Fruit fly (Drosophila melanogaster): ENCODE measurements around the gene CG14421.

CG14421 gene

DNA sequence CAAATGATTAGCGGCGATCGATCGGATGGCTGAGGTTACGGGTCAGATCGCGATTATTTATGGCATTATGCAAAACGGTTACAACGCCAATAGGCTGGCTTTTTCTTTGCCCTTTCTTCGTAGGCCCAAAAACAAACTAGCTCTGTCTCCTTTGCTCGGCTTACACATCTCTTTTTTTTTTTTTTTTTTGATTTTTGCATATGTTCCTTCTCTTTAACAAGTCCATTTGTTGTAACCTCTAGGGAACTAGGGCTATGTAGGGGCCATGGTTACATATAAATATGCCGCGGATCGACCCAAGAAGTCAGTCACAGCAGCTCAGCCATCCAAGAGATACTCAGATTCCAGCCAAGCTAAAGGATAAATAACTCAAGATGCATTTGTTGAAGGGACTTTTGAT lies at the start of gene CG14421:
CG14421 (plus strand) TSS at position 301 of the 400 bp plus-strand sequence.
- no peak for TF ChIP-seq CG8301 (tag; optimal IDR thresholded peaks at IDR 0.05)

DNA sequence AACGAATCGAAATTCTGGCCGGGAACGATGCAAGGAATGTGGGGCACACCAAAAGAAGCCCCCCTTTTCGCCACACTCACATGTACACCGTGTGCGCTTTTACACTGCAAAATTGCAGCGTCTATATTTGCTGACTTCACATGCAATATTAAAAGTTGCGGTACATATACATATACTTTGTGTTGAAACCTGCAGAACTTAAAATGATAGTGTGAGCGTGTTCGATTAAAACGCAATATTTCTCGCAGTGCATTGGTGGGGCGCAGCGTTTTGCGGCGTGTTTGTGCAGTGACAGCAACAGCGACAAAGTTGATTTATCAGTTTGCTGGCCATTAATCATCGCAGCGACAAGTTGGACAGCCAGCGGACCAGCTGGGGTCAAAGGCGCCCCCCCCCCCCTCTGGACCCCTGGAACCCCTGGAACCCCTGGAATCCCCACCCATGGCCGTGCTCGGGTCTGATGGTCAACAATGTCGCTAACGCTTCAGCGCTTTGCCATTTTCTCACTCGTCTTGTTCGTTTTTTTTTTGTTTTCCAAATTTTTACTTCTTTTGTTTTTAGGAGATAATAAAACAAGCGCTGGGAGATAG lies 34.0 kb upstream of the CG14421 start:
- peak; percentile 14 for TF ChIP-seq CG17806 (tag; optimal IDR thresholded peaks at IDR 0.05)
- TF ChIP-seq CG10348 (GFP tag; IDR thresholded peaks at IDR 0.05), result no peak
- TF ChIP-seq Pif1A (GFP tag; optimal IDR thresholded peaks at IDR 0.05), result peak; percentile 9
- no peak for TF ChIP-seq Pif1B (GFP tag; optimal IDR thresholded peaks at IDR 0.05)
- TF ChIP-seq EcR (GFP tag; optimal IDR thresholded peaks at IDR 0.05), result no peak
- TF ChIP-seq CG8159 (tag; optimal IDR thresholded peaks at IDR 0.05), result peak; percentile 20
- TF ChIP-seq CG14655 (GFP tag; optimal IDR thresholded peaks at IDR 0.05), result peak; percentile 16
- TF ChIP-seq gl (tag; optimal IDR thresholded peaks at IDR 0.05), result no peak
- no peak for TF ChIP-seq Snoo (tag; optimal IDR thresholded peaks at IDR 0.05)
- no peak for TF ChIP-seq rn (GFP tag; IDR thresholded peaks at IDR 0.05)
- TF ChIP-seq CG8301 (tag; optimal IDR thresholded peaks at IDR 0.05), result no peak
- TF ChIP-seq CG13204 (GFP tag; optimal IDR thresholded peaks at IDR 0.05), result no peak
- TF ChIP-seq CG9948 (tag; optimal IDR thresholded peaks at IDR 0.05), result peak; percentile 7
- TF ChIP-seq CG12605 (GFP tag; IDR thresholded peaks at IDR 0.05), result no peak
- 0 out of 3 replicates have a peak, but pooled peaks have one; percentile 27 for TF ChIP-seq fd96Ca (GFP tag; IDR thresholded peaks at IDR 0.05)
- peak; percentile 15 for TF ChIP-seq CG34367 (tag; optimal IDR thresholded peaks at IDR 0.05)
- TF ChIP-seq CG15710 (tag; optimal IDR thresholded peaks at IDR 0.05), result no peak
- TF ChIP-seq D1 (tag; optimal IDR thresholded peaks at IDR 0.05), result no peak
- no peak for TF ChIP-seq CG32121 (GFP tag; IDR thresholded peaks at IDR 0.05)
- 0 out of 2 replicates have a peak, but pooled peaks have one; percentile 18 for TF ChIP-seq Ets98B (GFP tag; IDR thresholded peaks at IDR 0.05)
- peak; percentile 41; the same call in 1 of the 3 replicates for TF ChIP-seq CG4496 (GFP tag; IDR thresholded peaks at IDR 0.05)

DNA sequence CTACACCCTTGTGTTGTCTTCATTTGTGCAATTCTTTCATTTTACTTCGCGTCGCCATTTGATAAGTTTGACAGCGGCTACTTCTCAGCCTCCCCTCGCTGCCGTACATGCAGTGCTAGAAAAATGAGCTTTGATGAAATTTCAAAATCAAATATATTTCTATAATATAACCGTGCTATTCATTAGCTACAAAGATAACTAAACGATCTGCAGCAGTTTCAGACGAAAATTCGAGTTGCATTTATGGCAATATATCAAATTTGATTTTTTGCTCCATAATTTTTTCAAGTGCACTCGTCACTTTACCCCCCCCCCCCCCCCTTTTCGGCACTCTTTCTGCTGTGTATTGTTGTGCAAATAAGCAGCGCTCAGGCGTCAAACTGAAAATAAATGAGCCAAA lies 28.6 kb upstream of the CG14421 start:
- TF ChIP-seq CG12605 (GFP tag; IDR thresholded peaks at IDR 0.05), result no peak
- no peak for TF ChIP-seq gl (tag; optimal IDR thresholded peaks at IDR 0.05)
- TF ChIP-seq CG9948 (tag; optimal IDR thresholded peaks at IDR 0.05), result no peak
- TF ChIP-seq fd96Ca (GFP tag; IDR thresholded peaks at IDR 0.05), result no peak
- no peak for TF ChIP-seq Ets98B (GFP tag; IDR thresholded peaks at IDR 0.05)
- TF ChIP-seq rn (GFP tag; IDR thresholded peaks at IDR 0.05), result no peak
- TF ChIP-seq CG15710 (tag; optimal IDR thresholded peaks at IDR 0.05), result no peak
- no peak for TF ChIP-seq EcR (GFP tag; optimal IDR thresholded peaks at IDR 0.05)
- no peak for TF ChIP-seq CG8159 (tag; optimal IDR thresholded peaks at IDR 0.05)
- TF ChIP-seq Pif1B (GFP tag; optimal IDR thresholded peaks at IDR 0.05), result no peak
- TF ChIP-seq Pif1A (GFP tag; optimal IDR thresholded peaks at IDR 0.05), result no peak
- TF ChIP-seq CG32121 (GFP tag; IDR thresholded peaks at IDR 0.05), result no peak
- no peak for TF ChIP-seq Snoo (tag; optimal IDR thresholded peaks at IDR 0.05)
- no peak for TF ChIP-seq CG34367 (tag; optimal IDR thresholded peaks at IDR 0.05)
- no peak for TF ChIP-seq CG17806 (tag; optimal IDR thresholded peaks at IDR 0.05)
- no peak for TF ChIP-seq CG14655 (GFP tag; optimal IDR thresholded peaks at IDR 0.05)
- no peak for TF ChIP-seq D1 (tag; optimal IDR thresholded peaks at IDR 0.05)
- TF ChIP-seq CG4496 (GFP tag; IDR thresholded peaks at IDR 0.05), result no peak
- no peak for TF ChIP-seq CG8301 (tag; optimal IDR thresholded peaks at IDR 0.05)
- TF ChIP-seq CG13204 (GFP tag; optimal IDR thresholded peaks at IDR 0.05), result no peak

DNA sequence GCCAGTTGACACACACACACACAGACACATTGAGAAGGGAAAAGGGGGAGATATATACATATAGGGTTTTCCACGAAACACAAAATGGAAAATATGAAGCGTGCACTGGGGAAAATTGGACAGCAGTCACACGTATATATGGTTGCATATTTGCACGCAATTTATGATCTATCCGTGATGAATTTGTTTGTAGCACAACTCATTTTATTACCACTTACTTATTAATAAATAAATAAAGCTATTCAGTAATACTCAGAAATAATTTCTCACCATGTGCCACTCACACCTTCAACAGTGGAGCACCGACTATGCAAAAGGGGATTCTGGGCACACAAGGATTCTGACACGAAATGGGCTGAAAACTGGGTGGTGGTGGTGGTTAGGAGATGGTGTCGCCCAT lies 27.1 kb upstream of the CG14421 start:
- TF ChIP-seq CG13204 (GFP tag; optimal IDR thresholded peaks at IDR 0.05), result no peak
- peak; percentile 6 for TF ChIP-seq CG14655 (GFP tag; optimal IDR thresholded peaks at IDR 0.05)
- peak; percentile 34 for TF ChIP-seq CG8159 (tag; optimal IDR thresholded peaks at IDR 0.05)
- no peak for TF ChIP-seq EcR (GFP tag; optimal IDR thresholded peaks at IDR 0.05)
- no peak for TF ChIP-seq Ets98B (GFP tag; IDR thresholded peaks at IDR 0.05)
- no peak for TF ChIP-seq CG10348 (GFP tag; IDR thresholded peaks at IDR 0.05)
- peak; percentile 5 for TF ChIP-seq CG9948 (tag; optimal IDR thresholded peaks at IDR 0.05)
- no peak for TF ChIP-seq CG32121 (GFP tag; IDR thresholded peaks at IDR 0.05)
- no peak for TF ChIP-seq CG4496 (GFP tag; IDR thresholded peaks at IDR 0.05)
- TF ChIP-seq CG15710 (tag; optimal IDR thresholded peaks at IDR 0.05), result peak; percentile 16

DNA sequence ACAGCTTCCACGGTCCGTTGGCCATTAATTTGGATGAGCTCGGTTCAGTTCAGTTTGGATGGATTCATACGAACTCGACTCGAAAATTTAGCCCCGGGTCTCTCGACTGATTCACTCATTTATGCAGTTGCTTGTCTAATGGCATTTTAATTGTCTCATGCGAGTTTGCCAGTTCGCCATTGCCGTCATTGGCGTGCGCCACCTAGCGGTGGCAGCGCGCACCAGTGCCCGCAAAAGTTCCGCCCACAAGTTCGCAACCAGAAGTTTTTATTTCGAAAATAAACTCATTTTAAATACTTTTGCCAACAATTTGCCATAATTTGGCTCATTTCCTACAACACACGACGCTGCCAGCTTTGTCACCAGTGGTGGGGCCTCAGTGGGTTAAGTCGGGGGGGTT lies 26.1 kb upstream of the CG14421 start:
- TF ChIP-seq CG15710 (tag; optimal IDR thresholded peaks at IDR 0.05) (no peak), CG10348 (GFP tag; IDR thresholded peaks at IDR 0.05) (no peak)

DNA sequence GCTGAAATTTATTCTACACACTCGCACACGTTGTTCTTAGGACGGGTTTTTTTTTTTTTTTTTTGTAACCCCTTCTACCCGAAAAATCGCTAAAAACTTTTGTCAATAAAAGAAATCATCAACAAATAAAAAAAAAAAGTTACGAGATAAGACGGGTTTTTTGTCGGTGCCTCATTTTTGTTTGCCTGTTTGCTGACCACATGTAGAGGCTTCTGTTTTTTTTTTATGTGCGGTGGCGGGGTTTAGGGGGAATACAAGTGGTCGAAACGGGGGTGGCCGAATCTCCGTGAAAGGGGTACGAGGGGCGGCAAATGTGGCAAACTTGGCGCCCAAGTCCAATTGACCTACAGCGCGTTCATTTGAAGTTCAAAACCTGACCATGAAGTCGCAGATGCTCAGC lies 22.7 kb upstream of the CG14421 start:
- TF ChIP-seq CG8301 (tag; optimal IDR thresholded peaks at IDR 0.05) (no peak), Snoo (tag; optimal IDR thresholded peaks at IDR 0.05) (no peak), CG34367 (tag; optimal IDR thresholded peaks at IDR 0.05) (no peak), CG8159 (tag; optimal IDR thresholded peaks at IDR 0.05) (no peak), CG15710 (tag; optimal IDR thresholded peaks at IDR 0.05) (no peak), CG9948 (tag; optimal IDR thresholded peaks at IDR 0.05) (no peak), rn (GFP tag; IDR thresholded peaks at IDR 0.05) (no peak), D1 (tag; optimal IDR thresholded peaks at IDR 0.05) (no peak), fd96Ca (GFP tag; IDR thresholded peaks at IDR 0.05) (no peak), CG14655 (GFP tag; optimal IDR thresholded peaks at IDR 0.05) (no peak), Pif1B (GFP tag; optimal IDR thresholded peaks at IDR 0.05) (no peak)

DNA sequence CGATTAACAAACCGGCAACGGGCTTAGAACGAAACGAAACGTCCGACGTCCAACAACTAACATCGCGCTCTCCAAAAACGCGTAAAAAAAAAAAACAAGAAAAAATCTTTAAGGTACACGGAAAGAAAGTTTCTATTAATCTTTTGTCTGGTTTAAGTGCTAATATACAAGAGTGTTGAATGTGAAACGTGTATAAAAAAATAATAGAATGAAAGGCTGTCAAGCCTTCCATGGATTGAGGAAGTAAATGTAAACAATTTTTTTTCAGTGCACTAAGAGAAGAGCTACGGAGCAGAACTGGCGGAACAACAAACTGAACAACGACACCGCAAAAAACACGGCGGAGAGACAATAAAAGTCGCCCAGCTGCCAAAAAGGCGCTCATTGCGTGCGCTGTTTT lies 21.5 kb upstream of the CG14421 start, which contains the start of gene CG3588:
CG3588 (plus strand) TSS at position 29 of the 400 bp plus-strand sequence.
- TF ChIP-seq CG12605 (GFP tag; IDR thresholded peaks at IDR 0.05), result no peak
- TF ChIP-seq CG34367 (tag; optimal IDR thresholded peaks at IDR 0.05), result no peak
- no peak for TF ChIP-seq Pif1B (GFP tag; optimal IDR thresholded peaks at IDR 0.05)
- TF ChIP-seq CG10348 (GFP tag; IDR thresholded peaks at IDR 0.05), result no peak
- TF ChIP-seq EcR (GFP tag; optimal IDR thresholded peaks at IDR 0.05), result no peak
- no peak for TF ChIP-seq rn (GFP tag; IDR thresholded peaks at IDR 0.05)
- no peak for TF ChIP-seq CG8159 (tag; optimal IDR thresholded peaks at IDR 0.05)
- no peak for TF ChIP-seq CG9948 (tag; optimal IDR thresholded peaks at IDR 0.05)
- no peak for TF ChIP-seq CG14655 (GFP tag; optimal IDR thresholded peaks at IDR 0.05)
- no peak for TF ChIP-seq CG4496 (GFP tag; IDR thresholded peaks at IDR 0.05)
- TF ChIP-seq Snoo (tag; optimal IDR thresholded peaks at IDR 0.05), result no peak
- TF ChIP-seq D1 (tag; optimal IDR thresholded peaks at IDR 0.05), result no peak

All from whole organism, pupa.